Fruit fly (Drosophila melanogaster) whole organism, adult: ENCODE measurements around the gene CG14384.

Experiments used
- CG14711 ChIP-seq: fragments of 200-800 bp; sonication (Bioruptor generic); optimal IDR thresholded peaks from 2 replicates; lab custom pipeline; 2018; ENCODE audit warnings: missing biosample characterization, mild to moderate bottlenecking, missing genetic modification characterization, moderate library complexity
- Crg-1 ChIP-seq: fragments of 200-800 bp; sonication (Bioruptor generic); optimal IDR thresholded peaks from 2 replicates; lab custom pipeline; 2016; ENCODE audit warnings: missing biosample characterization, missing genetic modification characterization
- Mnt ChIP-seq: fragments of 200-800 bp; sonication (Bioruptor generic); optimal IDR thresholded peaks from 2 replicates; lab custom pipeline; 2016; ENCODE audit warnings: missing biosample characterization, mild to moderate bottlenecking, missing genetic modification characterization
- cic ChIP-seq: fragments of 200-800 bp; sonication (Bioruptor generic); optimal IDR thresholded peaks from 2 replicates; lab custom pipeline; 2017; ENCODE audit warnings: missing biosample characterization, mild to moderate bottlenecking, missing genetic modification characterization, moderate library complexity
- cnc ChIP-seq, 2 experiments: fragments of >200 bp; optimal IDR thresholded peaks; 2 replicates each; lab custom pipeline; 2017
- tj ChIP-seq: fragments of 200-800 bp; sonication (Bioruptor generic); optimal IDR thresholded peaks from 3 replicates; lab custom pipeline; 2017; ENCODE audit warnings: missing biosample characterization, mild to moderate bottlenecking, missing genetic modification characterization, moderate library complexity
- toe ChIP-seq: fragments of 200-800 bp; sonication (Bioruptor generic); optimal IDR thresholded peaks from 2 replicates; lab custom pipeline; 2016; ENCODE audit warnings: missing biosample characterization, missing genetic modification characterization

DNA sequence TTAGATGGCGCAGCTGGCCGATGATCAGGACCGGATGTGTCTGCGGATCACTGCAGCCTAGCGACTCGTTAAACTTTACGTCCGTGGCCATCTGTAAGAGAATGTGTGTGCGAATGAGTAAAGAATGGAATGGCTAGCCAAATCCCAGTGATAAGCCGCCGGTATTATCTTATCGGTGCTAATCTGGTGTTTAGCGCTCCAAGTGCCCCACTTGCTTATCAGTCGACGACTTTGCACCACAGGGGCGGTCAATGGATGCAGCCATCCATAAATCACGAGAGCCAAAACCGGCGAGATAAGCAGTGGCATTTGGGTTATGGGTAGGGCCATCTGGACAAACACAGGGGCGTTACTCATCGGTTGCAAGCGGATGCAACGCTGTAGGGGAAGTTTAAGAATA lies 7.3 kb downstream of the CG14384 start:
- no peak for TF ChIP-seq tj (GFP tag; lab: Kevin White, UChicago)
- TF ChIP-seq Mnt (GFP tag; lab: Kevin White, UChicago): no peak
- TF ChIP-seq Crg-1: no peak
- TF ChIP-seq toe: no peak
- TF ChIP-seq CG14711: no peak
- no peak for TF ChIP-seq cic (GFP tag; lab: Kevin White, UChicago)
- no peak for TF ChIP-seq cnc (optimal IDR thresholded peaks at IDR 0.05; lab: Kevin White, UChicago)
